Worm (Caenorhabditis elegans): Measurements from ENCODE around the gene twk-18.
A peak's percentile ranks its signal among the peaks of the same experiment; 100 is the strongest.

Gene twk-18

DNA sequence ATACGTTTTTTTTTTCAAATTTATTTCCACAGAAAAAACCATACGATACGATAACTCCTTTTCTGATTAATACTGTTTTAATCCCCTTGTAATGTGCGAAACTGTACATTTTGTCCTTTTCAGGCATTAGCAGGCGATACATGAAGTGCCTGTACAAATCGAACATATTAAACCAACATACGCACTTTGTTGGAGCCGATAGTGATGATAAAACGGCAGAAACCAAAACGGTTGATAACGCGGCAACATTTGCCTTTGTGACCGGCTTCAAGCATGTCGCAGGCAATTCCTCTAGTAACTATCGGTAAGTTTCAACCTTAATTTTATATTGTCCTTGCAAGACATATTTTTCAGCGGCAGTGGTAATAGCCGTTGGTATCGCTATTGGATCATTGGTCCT lies 46.4 kb downstream of the twk-18 start, which contains the start of gene nep-22 (continued):
- TF ChIP-seq ces-1 (GFP tag; optimal IDR thresholded peaks at IDR 0.05) = no peak
- TF ChIP-seq arid-1 (GFP tag; conservative IDR thresholded peaks at IDR 0.05) = no peak
- TF ChIP-seq dmd-8 (GFP tag; IDR thresholded peaks at IDR 0.05) = no peak
- TF ChIP-seq php-3 (GFP tag; IDR thresholded peaks at IDR 0.05) = 0 out of 2 replicates have a peak, but pooled peaks have one; percentile 31
- peak; percentile 36 for TF ChIP-seq hlh-11 (tag; optimal IDR thresholded peaks at IDR 0.05)
- no peak for TF ChIP-seq R02D3.7 (tag; optimal IDR thresholded peaks at IDR 0.05)
- TF ChIP-seq tag-97 (GFP tag; IDR thresholded peaks at IDR 0.05) = no peak
- TF ChIP-seq attf-4 (tag; optimal IDR thresholded peaks at IDR 0.05) = no peak
- TF ChIP-seq dve-1 (tag; optimal IDR thresholded peaks at IDR 0.05; ENCODE audit: insufficient read depth) = no peak
- TF ChIP-seq fos-1 (tag; optimal IDR thresholded peaks at IDR 0.05) = no peak
- no peak for TF ChIP-seq nhr-41 (GFP tag; IDR thresholded peaks at IDR 0.05)
- TF ChIP-seq unc-39 (tag; optimal IDR thresholded peaks at IDR 0.05) = no peak
- TF ChIP-seq tra-1 (GFP tag; IDR thresholded peaks at IDR 0.05) = no peak
- no peak for TF ChIP-seq lir-3 (tag; optimal IDR thresholded peaks at IDR 0.05)

DNA sequence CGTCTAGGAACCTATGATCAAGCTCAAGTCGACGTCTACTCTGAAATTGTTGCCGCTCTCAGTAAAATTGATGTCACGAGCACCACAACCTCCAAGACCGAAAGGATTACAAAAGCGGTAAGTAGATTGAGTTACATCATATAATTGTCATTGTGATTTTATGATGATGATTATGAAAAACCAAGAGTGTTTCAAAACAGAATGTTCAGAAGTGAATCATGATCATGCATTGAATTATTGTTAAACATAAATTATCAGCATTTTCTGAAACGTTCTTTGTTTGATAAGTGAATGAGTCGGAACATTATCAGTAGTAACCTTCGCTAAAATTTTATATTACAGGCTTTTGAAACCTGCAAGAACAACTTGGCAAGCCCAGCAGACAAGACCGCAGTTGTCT lies 47.2 kb downstream of the twk-18 start:
- TF ChIP-seq T26A8.4 (GFP tag; IDR thresholded peaks at IDR 0.05) (no peak), mxl-3 (GFP tag; optimal IDR thresholded peaks at IDR 0.05) (no peak), fkh-10 (GFP tag; optimal IDR thresholded peaks at IDR 0.05) (no peak), tra-1 (GFP tag; IDR thresholded peaks at IDR 0.05) (no peak), egl-43 (GFP tag; IDR thresholded peaks at IDR 0.05) (no peak), nhr-77 (tag; optimal IDR thresholded peaks at IDR 0.05) (no peak), spr-1 (tag; optimal IDR thresholded peaks at IDR 0.05) (no peak), nhr-41 (GFP tag; IDR thresholded peaks at IDR 0.05) (no peak), lin-29 (GFP tag; IDR thresholded peaks at IDR 0.05) (no peak), tag-97 (GFP tag; IDR thresholded peaks at IDR 0.05) (no peak), nhr-102 (tag; optimal IDR thresholded peaks at IDR 0.05) (no peak), zip-2 (tag; optimal IDR thresholded peaks at IDR 0.05) (no peak), pha-4 (GFP tag; IDR thresholded peaks at IDR 0.05) (no peak), pha-4 (tag; optimal IDR thresholded peaks at IDR 0.05) (no peak), pqm-1 (tag; optimal IDR thresholded peaks at IDR 0.05) (peak; percentile 73), unc-130 (GFP tag; optimal IDR thresholded peaks at IDR 0.05) (no peak), F26F4.8 (GFP tag; conservative IDR thresholded peaks at IDR 0.05) (no peak), dmd-8 (GFP tag; IDR thresholded peaks at IDR 0.05) (no peak), lim-7 (GFP tag; IDR thresholded peaks at IDR 0.05) (no peak), Y5F2A.4 (GFP tag; optimal IDR thresholded peaks at IDR 0.05) (no peak), unc-62 (GFP tag; optimal IDR thresholded peaks at IDR 0.05 in 1 of 2) (peak in 1 of 2 experiments; percentile 77), unc-62 (tag; optimal IDR thresholded peaks at IDR 0.05) (no peak), madf-5 (GFP tag; IDR thresholded peaks at IDR 0.05) (no peak), R02D3.7 (tag; optimal IDR thresholded peaks at IDR 0.05) (no peak), ceh-44 (GFP tag; IDR thresholded peaks at IDR 0.05) (no peak), ces-1 (GFP tag; optimal IDR thresholded peaks at IDR 0.05) (no peak), ztf-7 (tag; optimal IDR thresholded peaks at IDR 0.05) (peak; percentile 64), nhr-25 (tag; optimal IDR thresholded peaks at IDR 0.05; ENCODE audit: borderline replicate concordance, insufficient read depth) (no peak), Y105C5A.15 (GFP tag; IDR thresholded peaks at IDR 0.05) (no peak), hlh-11 (tag; optimal IDR thresholded peaks at IDR 0.05) (peak; percentile 19), lsy-2 (tag; optimal IDR thresholded peaks at IDR 0.05) (no peak), ctbp-1 (GFP tag; IDR thresholded peaks at IDR 0.05) (no peak), daf-16 (GFP tag; optimal IDR thresholded peaks at IDR 0.05) (no peak), daf-16 (tag; optimal IDR thresholded peaks at IDR 0.05) (peak; percentile 9), mdl-1 (tag; optimal IDR thresholded peaks at IDR 0.05) (no peak), F37D6.2 (tag; optimal IDR thresholded peaks at IDR 0.05) (no peak), zip-11 (GFP tag; IDR thresholded peaks at IDR 0.05) (no peak), saeg-2 (GFP tag; IDR thresholded peaks at IDR 0.05) (no peak), dmd-6 (GFP tag; IDR thresholded peaks at IDR 0.05) (no peak), F49E8.2 (tag; optimal IDR thresholded peaks at IDR 0.05; ENCODE audit: borderline replicate concordance) (no peak), aha-1 (tag) (peak; percentile 68), F44E2.7 (GFP tag; IDR thresholded peaks at IDR 0.05) (no peak), mdt-29 (GFP tag; IDR thresholded peaks at IDR 0.05) (no peak), nhr-10 (tag; optimal IDR thresholded peaks at IDR 0.05) (no peak)
